Worm (Caenorhabditis elegans) whole organism, midembryonic: ENCODE measurements around the gene his-61.

ENCODE experiments used
- T22C8.4 ChIP-seq: fragments of 200-800 bp; sonication (Bioruptor generic); IDR thresholded peaks from 2 replicates; pipeline ENCODE4 v1.3.6; 2022; ENCODE audit warnings: missing genetic modification characterization, missing compliant biosample characterization
- cog-1 ChIP-seq: sonication (generic microtip); optimal IDR thresholded peaks from 2 replicates; lab custom pipeline; 2016; ENCODE audit warnings: missing genetic modification characterization, missing compliant biosample characterization
- ztf-23 ChIP-seq: fragments of 200-800 bp; sonication (Bioruptor generic); IDR thresholded peaks from 2 replicates; pipeline ENCODE4 v1.3.6; 2022; ENCODE audit warnings: missing genetic modification reagents, missing genetic modification characterization, missing compliant biosample characterization
- ztf-29 ChIP-seq: fragments of 200-800 bp; sonication (Bioruptor generic); IDR thresholded peaks from 2 replicates; pipeline ENCODE4 v1.3.6; 2022; ENCODE audit warnings: missing genetic modification reagents, missing genetic modification characterization, missing compliant biosample characterization

DNA sequence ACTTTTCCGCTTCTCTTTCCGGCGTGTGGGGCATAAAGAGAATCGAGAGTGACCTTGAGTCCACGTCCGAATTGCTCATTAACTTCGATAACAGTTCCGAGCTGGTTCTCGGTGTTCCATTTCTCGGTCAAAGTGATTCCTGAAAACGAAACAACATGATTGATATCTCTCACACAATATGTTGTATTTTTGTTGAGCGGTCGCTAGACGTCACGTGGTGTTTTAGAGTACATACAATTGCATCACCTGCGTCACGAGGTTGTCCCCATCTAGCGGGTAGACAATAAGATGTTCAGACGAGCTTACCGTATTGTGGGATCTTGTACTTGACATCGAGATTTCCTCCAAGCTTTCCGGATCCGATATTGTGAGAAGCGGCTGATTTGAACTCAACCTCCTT is 21.3 kb upstream of the his-61 start:
- TF ChIP-seq ztf-23 (no peak), ztf-29 (GFP tag; lab: Robert Waterston, UW) (no peak), T22C8.4 (GFP tag; lab: Robert Waterston, UW) (no peak), cog-1 (tag; lab: Kevin White, UChicago) (no peak)
